Worm (Caenorhabditis elegans) whole organism, early embryonic: ENCODE measurements around the gene W02A2.9.

Experiments used
- ama-1 ChIP-seq: fragments of 150-350 bp; optimal IDR thresholded peaks from 2 replicates; lab custom pipeline; 2014
- ceh-13 ChIP-seq: fragments of 200-800 bp; sonication (Bioruptor generic); optimal IDR thresholded peaks from 2 replicates; lab custom pipeline; 2018; ENCODE audit warnings: mild to moderate bottlenecking, missing genetic modification characterization, missing compliant biosample characterization
- ets-7 ChIP-seq: sonication (generic microtip); optimal IDR thresholded peaks from 2 replicates; lab custom pipeline; 2016; ENCODE audit warnings: missing genotype, missing genetic modification characterization, missing compliant biosample characterization
- scrt-1 ChIP-seq: fragments of 200-800 bp; sonication (Bioruptor generic); IDR thresholded peaks from 2 replicates; pipeline ENCODE4 v1.3.6; 2022; ENCODE audit warnings: missing genetic modification characterization, missing compliant biosample characterization
- tbx-11 ChIP-seq: fragments of 200-800 bp; sonication (Bioruptor generic); IDR thresholded peaks from 2 replicates; pipeline ENCODE4 v1.3.6; 2022; ENCODE audit warnings: missing genetic modification characterization, missing compliant biosample characterization

DNA sequence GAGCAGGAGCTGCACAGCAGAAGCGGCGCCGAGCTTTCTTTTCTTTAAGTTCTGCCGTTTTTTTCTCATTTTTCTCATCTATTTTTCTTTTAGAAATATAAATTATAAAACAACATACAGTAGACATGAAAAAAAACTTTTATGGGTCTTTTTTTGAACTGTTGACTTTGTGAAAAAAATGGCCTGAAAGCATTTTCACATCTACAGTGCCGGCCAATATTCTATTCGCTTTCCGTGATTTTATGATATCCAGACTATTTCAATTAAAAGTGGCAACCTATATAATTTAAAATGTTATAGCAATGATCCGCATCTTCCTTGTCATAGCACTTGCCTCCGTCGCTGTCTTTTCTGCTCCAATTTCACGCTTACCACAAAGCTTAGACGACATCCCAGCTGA, 19.4 kb upstream of the W02A2.9 start, which contains the start of gene far-6:
- TF ChIP-seq tbx-11 (no peak), ama-1 (lab: Kevin White, UChicago) (no peak), scrt-1 (GFP tag; lab: Robert Waterston, UW) (no peak), ets-7 (tag; lab: Kevin White, UChicago) (no peak), ceh-13 (GFP tag; lab: Kevin White, UChicago) (no peak)
